Fruit fly (Drosophila melanogaster) whole organism, pupa: Measurements from ENCODE around the gene CG31805.

ENCODE experiments used
- CG10348 ChIP-seq: fragments of 200-800 bp; sonication (Bioruptor generic); IDR thresholded peaks from 2 replicates; pipeline ENCODE4 v1.3.6; 2022; ENCODE audit warnings: missing biosample characterization, missing genetic modification characterization
- CG12605 ChIP-seq: fragments of 200-800 bp; sonication (Bioruptor generic); IDR thresholded peaks from 2 replicates; pipeline ENCODE4 v1.3.6; 2022; ENCODE audit warnings: missing biosample characterization, missing genetic modification characterization
- CG13204 ChIP-seq: fragments of 200-800 bp; sonication (Bioruptor generic); optimal IDR thresholded peaks from 2 replicates; lab custom pipeline; 2018; ENCODE audit warnings: missing biosample characterization, mild to moderate bottlenecking, missing genetic modification characterization, moderate library complexity
- CG14655 ChIP-seq: fragments of 200-800 bp; sonication (Bioruptor generic); optimal IDR thresholded peaks from 3 replicates; lab custom pipeline; 2017; ENCODE audit warnings: mild to moderate bottlenecking, missing biosample characterization, missing genetic modification reagents, missing genetic modification characterization
- CG15710 ChIP-seq: fragments of 200-800 bp; sonication (Bioruptor generic); optimal IDR thresholded peaks from 2 replicates; lab custom pipeline; 2018; ENCODE audit warnings: missing biosample characterization, mild to moderate bottlenecking, missing genetic modification characterization, moderate library complexity
- CG17806 ChIP-seq: fragments of 200-800 bp; sonication (Bioruptor generic); optimal IDR thresholded peaks from 2 replicates; lab custom pipeline; 2018; ENCODE audit warnings: missing biosample characterization, mild to moderate bottlenecking, missing genetic modification characterization, moderate library complexity
- CG32121 ChIP-seq: fragments of 200-800 bp; sonication (Bioruptor generic); IDR thresholded peaks from 2 replicates; pipeline ENCODE4 v1.3.6; 2022; ENCODE audit warnings: missing biosample characterization, missing genetic modification characterization
- CG34367 ChIP-seq: fragments of 200-800 bp; sonication (Bioruptor generic); optimal IDR thresholded peaks from 2 replicates; lab custom pipeline; 2018; ENCODE audit warnings: missing biosample characterization, mild to moderate bottlenecking, missing genetic modification characterization
- CG4496 ChIP-seq: fragments of 200-800 bp; sonication (Bioruptor generic); IDR thresholded peaks from 3 replicates; pipeline ENCODE4 v1.3.6; 2022; ENCODE audit warnings: missing biosample characterization, missing genetic modification characterization
- CG8159 ChIP-seq: fragments of 200-800 bp; sonication (Bioruptor generic); optimal IDR thresholded peaks from 3 replicates; lab custom pipeline; 2018; ENCODE audit warnings: missing biosample characterization, mild to moderate bottlenecking, missing genetic modification characterization, moderate library complexity
- CG8301 ChIP-seq: fragments of 200-800 bp; sonication (Bioruptor generic); optimal IDR thresholded peaks from 2 replicates; lab custom pipeline; 2018; ENCODE audit warnings: missing biosample characterization, mild to moderate bottlenecking, missing genetic modification characterization
- CG9948 ChIP-seq: fragments of 200-800 bp; sonication (Bioruptor generic); optimal IDR thresholded peaks from 2 replicates; lab custom pipeline; 2018; ENCODE audit warnings: missing biosample characterization, mild to moderate bottlenecking, missing genetic modification characterization, moderate library complexity
- D1 ChIP-seq: fragments of 200-800 bp; sonication (Bioruptor generic); optimal IDR thresholded peaks from 2 replicates; lab custom pipeline; 2018; ENCODE audit warnings: missing biosample characterization, mild to moderate bottlenecking, missing genetic modification characterization, moderate library complexity
- EcR ChIP-seq: fragments of 200-800 bp; sonication (Bioruptor generic); optimal IDR thresholded peaks from 3 replicates; lab custom pipeline; 2019; ENCODE audit warnings: missing biosample characterization, missing genetic modification characterization, mild to moderate bottlenecking, moderate library complexity, missing genetic modification reagents
- Ets98B ChIP-seq: fragments of 200-800 bp; sonication (Bioruptor generic); IDR thresholded peaks from 2 replicates; pipeline ENCODE4 v1.3.6; 2022; ENCODE audit warnings: missing biosample characterization, missing genetic modification characterization
- Pif1A ChIP-seq: fragments of 200-800 bp; sonication (Bioruptor generic); optimal IDR thresholded peaks from 3 replicates; lab custom pipeline; 2016; ENCODE audit warnings: missing biosample characterization, missing genetic modification characterization
- Pif1B ChIP-seq: fragments of 200-800 bp; sonication (Bioruptor generic); optimal IDR thresholded peaks from 3 replicates; lab custom pipeline; 2016; ENCODE audit warnings: missing biosample characterization, missing genetic modification characterization
- Snoo ChIP-seq: fragments of 200-800 bp; sonication (Bioruptor generic); optimal IDR thresholded peaks from 3 replicates; lab custom pipeline; 2017; ENCODE audit warnings: missing biosample characterization, mild to moderate bottlenecking, missing genetic modification characterization, inconsistent platforms
- fd96Ca ChIP-seq: fragments of 200-800 bp; sonication (Bioruptor generic); IDR thresholded peaks from 3 replicates; pipeline ENCODE4 v1.3.6; 2022; ENCODE audit warnings: missing biosample characterization, missing genetic modification characterization
- gl ChIP-seq: fragments of 200-800 bp; sonication (Bioruptor generic); optimal IDR thresholded peaks from 2 replicates; lab custom pipeline; 2018; ENCODE audit warnings: missing biosample characterization, mild to moderate bottlenecking, missing genetic modification characterization
- rn ChIP-seq: fragments of 200-800 bp; sonication (Bioruptor generic); IDR thresholded peaks from 2 replicates; pipeline ENCODE4 v1.3.6; 2022; ENCODE audit warnings: missing biosample characterization, missing genetic modification characterization

CG31805 gene

DNA sequence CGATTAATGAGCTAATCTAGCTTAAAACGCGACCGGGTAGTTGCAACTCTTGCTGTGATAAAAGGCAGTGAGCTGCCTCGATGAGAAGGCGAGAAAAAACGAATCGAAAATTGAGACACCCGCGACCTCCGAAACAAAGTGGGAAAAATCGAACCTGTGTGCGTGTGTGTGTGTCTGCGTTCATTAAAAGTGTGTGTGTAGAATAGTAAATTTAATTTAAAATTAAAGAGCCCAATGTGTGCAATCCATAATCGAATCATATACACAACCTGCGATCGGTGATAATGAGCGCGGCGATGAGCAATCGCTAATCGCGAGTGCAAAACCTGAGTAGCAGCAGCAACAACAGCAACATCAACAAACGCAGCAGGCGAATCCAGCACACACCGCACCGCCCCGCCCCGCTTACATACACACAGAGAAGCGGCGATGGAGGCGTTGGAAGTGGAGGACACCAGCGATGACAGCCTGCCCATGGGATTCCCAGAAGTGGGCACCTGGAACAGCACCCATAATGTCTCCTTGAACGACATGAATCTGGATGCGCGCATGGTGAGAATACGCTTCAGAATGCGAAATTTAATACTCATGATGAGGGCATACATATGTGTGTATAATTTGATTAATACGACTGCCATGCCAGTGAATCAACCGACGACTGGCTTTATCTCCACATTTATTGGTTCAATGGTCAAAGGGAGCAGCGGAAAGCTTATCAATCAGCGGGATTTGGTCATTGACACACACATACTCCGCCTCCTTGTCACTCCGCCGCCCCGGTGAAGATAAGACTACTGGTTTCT lies 11.5 kb downstream of the CG31805 start:
- TF ChIP-seq CG15710 (tag; lab: Kevin White, UChicago) (no peak), gl (tag; lab: Kevin White, UChicago) (no peak), EcR (GFP tag; lab: Kevin White, UChicago) (peak; percentile 93), Pif1A (GFP tag; lab: Kevin White, UChicago) (no peak), CG34367 (tag; lab: Kevin White, UChicago) (no peak), CG32121 (peak; percentile 51; the same call in 1 of the 2 replicates), CG8159 (no peak), fd96Ca (GFP tag; lab: Robert Waterston, UW) (no peak), CG13204 (GFP tag; lab: Kevin White, UChicago) (no peak), CG14655 (GFP tag; lab: Kevin White, UChicago) (no peak), Ets98B (GFP tag; lab: Robert Waterston, UW) (no peak), CG10348 (GFP tag; lab: Robert Waterston, UW) (0 out of 2 replicates have a peak, but pooled peaks have one; percentile 19), D1 (tag; lab: Kevin White, UChicago) (no peak), CG17806 (no peak), CG4496 (GFP tag; lab: Robert Waterston, UW) (peak; percentile 28; the same call in 1 of the 3 replicates), Pif1B (GFP tag; lab: Kevin White, UChicago) (no peak), rn (no peak), CG9948 (tag; lab: Kevin White, UChicago) (no peak), CG8301 (tag; lab: Kevin White, UChicago) (no peak), Snoo (tag; lab: Kevin White, UChicago) (no peak)

DNA sequence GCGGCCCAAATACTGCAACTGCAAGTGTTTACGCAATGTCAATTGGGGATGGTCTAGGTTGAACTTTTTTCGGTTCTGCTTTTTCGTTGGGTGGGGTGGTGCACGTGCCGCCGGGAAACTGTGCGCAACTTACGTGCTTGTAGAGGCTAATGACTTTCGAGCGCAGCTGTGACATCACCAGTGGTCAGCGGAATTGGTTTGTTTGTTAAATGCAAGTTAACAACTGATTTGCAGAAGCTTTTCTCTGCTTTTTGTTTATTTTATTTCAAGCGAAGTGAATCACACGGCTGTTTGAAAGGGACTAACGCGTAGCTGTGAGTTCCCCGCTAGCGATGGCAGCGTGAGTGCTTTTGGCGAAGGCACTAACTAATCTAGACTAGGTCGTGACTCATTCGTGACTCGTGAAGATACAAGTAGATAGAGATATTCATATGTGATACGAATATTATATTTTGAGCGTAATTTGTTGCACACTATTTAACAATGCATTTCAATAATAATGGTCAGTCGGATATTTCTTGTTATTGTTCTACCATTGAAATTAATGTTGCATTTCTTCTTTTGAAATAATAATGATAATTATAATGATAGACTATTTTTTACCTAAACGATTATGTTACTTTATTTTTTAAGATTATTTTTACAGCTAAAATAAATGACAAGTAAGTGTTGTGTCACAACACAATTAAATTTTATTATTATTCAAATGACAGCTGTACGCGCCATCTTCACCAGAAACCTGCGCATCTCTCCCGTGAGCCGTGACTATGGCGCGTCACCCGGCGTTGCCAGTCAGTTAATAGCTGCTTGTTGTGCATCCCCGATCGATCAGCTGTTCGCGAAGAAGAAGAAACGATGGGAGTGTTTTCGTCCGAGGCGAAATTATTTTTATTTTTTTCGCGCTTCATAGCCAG lies 12.4 kb downstream of the CG31805 start, which contains the start of the genes osi and tweek:
TSS of gene osi (minus strand) at position 307 of the 914 bp plus-strand sequence.
TSS of gene tweek (plus strand) at position 831 of the 914 bp plus-strand sequence.
- TF ChIP-seq CG14655 (GFP tag; lab: Kevin White, UChicago) (no peak), Ets98B (GFP tag; lab: Robert Waterston, UW) (peak; percentile 42; the same call in 1 of the 2 replicates), fd96Ca (GFP tag; lab: Robert Waterston, UW) (peak; percentile 33; the same call in 1 of the 3 replicates), CG10348 (GFP tag; lab: Robert Waterston, UW) (no peak), CG8301 (tag; lab: Kevin White, UChicago) (no peak), CG12605 (no peak), D1 (tag; lab: Kevin White, UChicago) (no peak), Snoo (tag; lab: Kevin White, UChicago) (no peak), Pif1A (GFP tag; lab: Kevin White, UChicago) (peak; percentile 10), EcR (GFP tag; lab: Kevin White, UChicago) (peak; percentile 35), CG8159 (peak; percentile 42), CG13204 (GFP tag; lab: Kevin White, UChicago) (no peak), CG9948 (tag; lab: Kevin White, UChicago) (no peak), CG4496 (GFP tag; lab: Robert Waterston, UW) (peak; percentile 45; the same call in 2 of the 3 replicates), CG15710 (tag; lab: Kevin White, UChicago) (peak; percentile 53), gl (tag; lab: Kevin White, UChicago) (no peak), Pif1B (GFP tag; lab: Kevin White, UChicago) (peak; percentile 27), rn (no peak), CG17806 (no peak), CG32121 (no peak), CG34367 (tag; lab: Kevin White, UChicago) (peak; percentile 9)

DNA sequence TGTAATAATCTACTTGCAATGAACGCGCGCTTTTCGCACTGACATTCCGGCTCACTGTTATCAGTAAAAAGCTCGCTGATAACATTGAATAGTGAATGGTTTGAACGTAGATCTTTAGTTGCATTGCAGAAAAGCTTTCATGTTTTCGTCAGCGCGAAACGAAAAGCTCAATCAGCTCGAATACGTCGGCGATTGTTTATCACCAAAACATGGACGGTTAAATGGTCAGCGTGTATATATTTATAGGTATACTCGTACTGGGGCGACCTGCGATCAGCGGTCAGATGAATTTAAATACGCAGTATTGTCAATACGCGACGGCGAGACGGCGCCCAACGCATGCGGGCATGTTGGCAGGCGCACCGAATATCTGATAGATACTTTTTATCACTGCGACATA lies 13.8 kb downstream of the CG31805 start:
- TF ChIP-seq CG8159 (no peak), Ets98B (GFP tag; lab: Robert Waterston, UW) (no peak), Pif1A (GFP tag; lab: Kevin White, UChicago) (no peak), CG9948 (tag; lab: Kevin White, UChicago) (no peak), CG12605 (no peak), CG34367 (tag; lab: Kevin White, UChicago) (no peak), CG10348 (GFP tag; lab: Robert Waterston, UW) (no peak), Pif1B (GFP tag; lab: Kevin White, UChicago) (no peak), CG17806 (no peak), EcR (GFP tag; lab: Kevin White, UChicago) (no peak), rn (no peak)
- TF ChIP-seq, all 21 proteins: peak for 0

DNA sequence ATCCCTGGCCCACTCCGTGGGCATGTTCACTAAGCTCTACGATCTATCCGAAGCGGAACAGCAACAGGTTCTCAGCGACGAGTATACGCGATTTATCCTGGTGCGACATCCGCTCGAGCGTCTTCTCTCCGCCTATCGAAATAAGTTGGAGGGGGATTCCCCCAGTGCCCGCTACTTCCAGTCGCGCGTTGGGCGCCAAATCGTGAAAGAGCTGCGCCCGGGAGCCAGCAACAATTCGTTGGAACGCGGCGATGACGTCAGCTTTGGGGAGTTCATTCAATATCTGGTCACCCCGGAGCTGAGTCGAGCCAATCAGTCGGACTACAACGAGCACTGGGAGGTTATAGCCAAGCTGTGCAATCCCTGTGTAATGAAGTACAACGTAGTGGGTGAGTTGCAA lies 14.9 kb downstream of the CG31805 start:
- no peak for TF ChIP-seq gl (tag; lab: Kevin White, UChicago)
- TF ChIP-seq CG34367 (tag; lab: Kevin White, UChicago), result no peak
- no peak for TF ChIP-seq Snoo (tag; lab: Kevin White, UChicago)
- TF ChIP-seq CG12605, result no peak
- no peak for TF ChIP-seq Ets98B (GFP tag; lab: Robert Waterston, UW)
- no peak for TF ChIP-seq CG17806
- no peak for TF ChIP-seq CG8159
- TF ChIP-seq Pif1B (GFP tag; lab: Kevin White, UChicago), result no peak
- TF ChIP-seq CG13204 (GFP tag; lab: Kevin White, UChicago), result no peak
- no peak for TF ChIP-seq rn
- no peak for TF ChIP-seq fd96Ca (GFP tag; lab: Robert Waterston, UW)
- TF ChIP-seq D1 (tag; lab: Kevin White, UChicago), result no peak
- TF ChIP-seq CG10348 (GFP tag; lab: Robert Waterston, UW), result no peak
